Fruit fly (Drosophila melanogaster) whole organism, embryonic: ENCODE results near the gene papi.
A peak's percentile ranks its signal among the peaks of the same experiment; 100 is the strongest.

Experiments used
- Abd-B ChIP-seq: fragments of 200-800 bp; sonication (Bioruptor generic); optimal IDR thresholded peaks from 2 replicates; lab custom pipeline; 2018; ENCODE audit warnings: missing biosample characterization, mild to moderate bottlenecking, missing genetic modification characterization, moderate library complexity
- Atf3 ChIP-seq: fragments of 200-800 bp; sonication (Bioruptor generic); optimal IDR thresholded peaks from 3 replicates; lab custom pipeline; 2016; ENCODE audit warnings: missing biosample characterization, missing genetic modification characterization
- Awh ChIP-seq: fragments of 200-800 bp; sonication (Bioruptor generic); IDR thresholded peaks from 2 replicates; pipeline ENCODE4, ENCODE4 v1.3.6; 2022; ENCODE audit warnings: missing biosample characterization, missing genetic modification characterization
- Bdp1 ChIP-seq: fragments of 200-800 bp; sonication (Bioruptor generic); optimal IDR thresholded peaks from 3 replicates; lab custom pipeline; 2016; ENCODE audit warnings: missing biosample characterization, missing genetic modification characterization
- CG10654 ChIP-seq: fragments of 200-800 bp; sonication (Bioruptor generic); optimal IDR thresholded peaks from 2 replicates; lab custom pipeline; 2016; ENCODE audit warnings: missing biosample characterization, missing genetic modification characterization
- CG11093 ChIP-seq: fragments of 200-800 bp; sonication (Bioruptor generic); IDR thresholded peaks from 3 replicates; pipeline ENCODE4 v1.3.6; 2022; ENCODE audit warnings: missing biosample characterization, missing genetic modification characterization
- CG11398 ChIP-seq: fragments of 200-800 bp; sonication (Bioruptor generic); optimal IDR thresholded peaks from 2 replicates; lab custom pipeline; 2016; ENCODE audit warnings: missing biosample characterization, missing genetic modification characterization
- CG12071 ChIP-seq: fragments of 200-800 bp; sonication (Bioruptor generic); optimal IDR thresholded peaks from 3 replicates; lab custom pipeline; 2018; ENCODE audit warnings: missing biosample characterization, mild to moderate bottlenecking, missing genetic modification characterization
- CG13123 ChIP-seq: fragments of 200-800 bp; sonication (Bioruptor generic); optimal IDR thresholded peaks from 2 replicates; lab custom pipeline; 2016; ENCODE audit warnings: missing biosample characterization, missing genetic modification characterization
- CG13287 ChIP-seq: fragments of 200-800 bp; sonication (Bioruptor generic); IDR thresholded peaks from 2 replicates; pipeline ENCODE4 v1.3.6; 2022; ENCODE audit warnings: missing biosample characterization, missing genetic modification characterization; ENCODE audit not compliant: partially characterized antibody
- CG14050 ChIP-seq: fragments of 200-800 bp; sonication (Bioruptor generic); IDR thresholded peaks from 3 replicates; pipeline ENCODE4 v1.3.6; 2022; ENCODE audit warnings: missing biosample characterization, missing genetic modification characterization
- CG15269 ChIP-seq: fragments of 200-800 bp; sonication (Bioruptor generic); optimal IDR thresholded peaks from 2 replicates; lab custom pipeline; 2018; ENCODE audit warnings: missing biosample characterization, mild to moderate bottlenecking, missing genetic modification characterization, moderate library complexity
- CG2116 ChIP-seq: fragments of 200-800 bp; sonication (Bioruptor generic); optimal IDR thresholded peaks from 3 replicates; lab custom pipeline; 2018; ENCODE audit warnings: missing biosample characterization, mild to moderate bottlenecking, missing genetic modification characterization
- CG2889 ChIP-seq: fragments of 200-800 bp; sonication (Bioruptor generic); IDR thresholded peaks from 3 replicates; pipeline ENCODE4 v1.3.6; 2022; ENCODE audit warnings: missing biosample characterization, missing genetic modification characterization
- CG30020 ChIP-seq: fragments of 200-800 bp; optimal IDR thresholded peaks from 2 replicates; lab custom pipeline; 2019; ENCODE audit warnings: missing biosample characterization, mild to moderate bottlenecking, missing genetic modification characterization, moderate library complexity
- CG31388 ChIP-seq: fragments of 200-800 bp; sonication (Bioruptor generic); optimal IDR thresholded peaks from 2 replicates; lab custom pipeline; 2016; ENCODE audit warnings: missing biosample characterization, missing genetic modification characterization
- CG3407 ChIP-seq: fragments of 200-800 bp; sonication (Bioruptor generic); optimal IDR thresholded peaks from 2 replicates; lab custom pipeline; 2018; ENCODE audit warnings: missing biosample characterization, mild to moderate bottlenecking, missing genetic modification characterization
- CG34224 ChIP-seq: fragments of 200-800 bp; sonication (Bioruptor generic); IDR thresholded peaks from 3 replicates; pipeline ENCODE4 v1.3.6; 2022; ENCODE audit warnings: missing biosample characterization, missing genetic modification characterization; ENCODE audit not compliant: partially characterized antibody
- CG34376 ChIP-seq: fragments of 200-800 bp; sonication (Bioruptor generic); optimal IDR thresholded peaks from 2 replicates; lab custom pipeline; 2018; ENCODE audit warnings: missing biosample characterization, mild to moderate bottlenecking, missing genetic modification characterization
- CG4282 ChIP-seq: fragments of 200-800 bp; sonication (Bioruptor generic); optimal IDR thresholded peaks from 2 replicates; lab custom pipeline; 2016; ENCODE audit warnings: missing biosample characterization, missing genetic modification characterization
- CG4328 ChIP-seq: fragments of 200-800 bp; sonication (Bioruptor generic); optimal IDR thresholded peaks from 3 replicates; lab custom pipeline; 2017; ENCODE audit warnings: missing biosample characterization, missing genetic modification reagents, missing genetic modification characterization
- GATAe ChIP-seq: fragments of 200-800 bp; sonication (Bioruptor generic); conservative IDR thresholded peaks from 2 replicates; pipeline ENCODE4 v1.3.6; 2022; ENCODE audit warnings: missing biosample characterization, missing genetic modification characterization
- HLH54F ChIP-seq: fragments of 200-800 bp; sonication (Bioruptor generic); optimal IDR thresholded peaks from 3 replicates; lab custom pipeline; 2016; ENCODE audit warnings: missing biosample characterization, missing genetic modification characterization
- Hr3 ChIP-seq: fragments of 200-800 bp; sonication (Bioruptor generic); optimal IDR thresholded peaks from 3 replicates; lab custom pipeline; 2016; ENCODE audit warnings: missing biosample characterization, missing genetic modification characterization
- Mes4 ChIP-seq: fragments of 200-800 bp; sonication (Bioruptor generic); optimal IDR thresholded peaks from 2 replicates; lab custom pipeline; 2016; ENCODE audit warnings: missing biosample characterization, missing genetic modification characterization
- NC2α ChIP-seq: fragments of 200-800 bp; sonication (Bioruptor generic); optimal IDR thresholded peaks from 2 replicates; lab custom pipeline; 2016; ENCODE audit warnings: missing biosample characterization, missing genetic modification characterization
- Oli ChIP-seq: fragments of 200-800 bp; sonication (Bioruptor generic); optimal IDR thresholded peaks from 2 replicates; lab custom pipeline; 2018; ENCODE audit warnings: missing biosample characterization, mild to moderate bottlenecking, missing genetic modification characterization, moderate library complexity
- Opbp ChIP-seq: fragments of 200-800 bp; sonication (Bioruptor generic); IDR thresholded peaks from 3 replicates; pipeline ENCODE4 v1.3.6; 2022; ENCODE audit warnings: missing biosample characterization, missing genetic modification characterization; ENCODE audit not compliant: partially characterized antibody
- Rx ChIP-seq: fragments of 200-800 bp; sonication (Bioruptor generic); IDR thresholded peaks from 2 replicates; pipeline ENCODE4 v1.3.6; 2022; ENCODE audit warnings: missing biosample characterization, missing genetic modification characterization
- Ssrp ChIP-seq: fragments of 200-800 bp; sonication (Bioruptor generic); optimal IDR thresholded peaks from 2 replicates; lab custom pipeline; 2018; ENCODE audit warnings: missing biosample characterization, mild to moderate bottlenecking, missing genetic modification characterization, moderate library complexity
- al ChIP-seq: fragments of 200-800 bp; sonication (Bioruptor generic); IDR thresholded peaks from 2 replicates; pipeline ENCODE4 v1.3.6; 2022; ENCODE audit warnings: missing biosample characterization, missing genetic modification characterization
- bsh ChIP-seq, 2 experiments: fragments of 200-800 bp; sonication (Bioruptor generic); optimal IDR thresholded peaks; 2 replicates each; lab custom pipeline; 2017 to 2018; ENCODE audit warnings: mild to moderate bottlenecking in 2 of 2, missing biosample characterization in 2 of 2, missing genetic modification characterization in 2 of 2, moderate library complexity in 1 of 2
- cas ChIP-seq: fragments of 200-800 bp; sonication (Bioruptor generic); IDR thresholded peaks from 2 replicates; pipeline ENCODE4 v1.3.6; 2022; ENCODE audit warnings: missing biosample characterization, missing genetic modification characterization
- chif ChIP-seq, 2 experiments: fragments of 200-800 bp; sonication (Bioruptor generic); optimal IDR thresholded peaks; 3 replicates each; lab custom pipeline; 2016; ENCODE audit warnings: missing biosample characterization in 2 of 2, missing genetic modification characterization in 2 of 2
- chinmo ChIP-seq: fragments of 200-800 bp; sonication (Bioruptor generic); IDR thresholded peaks from 4 replicates; pipeline ENCODE4 v1.3.6; 2022; ENCODE audit warnings: missing biosample characterization, missing genetic modification characterization; ENCODE audit not compliant: partially characterized antibody
- chm ChIP-seq: fragments of 200-800 bp; sonication (Bioruptor generic); IDR thresholded peaks from 2 replicates; pipeline ENCODE4 v1.3.6; 2022; ENCODE audit warnings: missing biosample characterization, missing genetic modification characterization
- dpn ChIP-seq, 2 experiments: fragments of 200-800 bp; sonication (Bioruptor generic); optimal IDR thresholded peaks; 3 replicates each; lab custom pipeline; 2016; ENCODE audit warnings: missing biosample characterization in 2 of 2, missing genetic modification characterization in 2 of 2
- fd102C ChIP-seq: fragments of 200-800 bp; sonication (Bioruptor generic); optimal IDR thresholded peaks from 2 replicates; lab custom pipeline; 2018; ENCODE audit warnings: missing biosample characterization, mild to moderate bottlenecking, missing genetic modification characterization, moderate library complexity
- gfzf ChIP-seq: fragments of 200-800 bp; sonication (Bioruptor generic); optimal IDR thresholded peaks from 2 replicates; lab custom pipeline; 2016; ENCODE audit warnings: missing biosample characterization, mild to moderate bottlenecking, missing genetic modification characterization, moderate library complexity
- ham ChIP-seq: fragments of 200-800 bp; sonication (Bioruptor generic); IDR thresholded peaks from 2 replicates; pipeline ENCODE4 v1.3.6; 2022; ENCODE audit warnings: missing biosample characterization, missing genetic modification characterization
- hb ChIP-seq: fragments of 200-800 bp; sonication (Bioruptor generic); IDR thresholded peaks from 3 replicates; pipeline ENCODE4 v1.3.6; 2022; ENCODE audit warnings: missing biosample characterization, missing genetic modification characterization; ENCODE audit not compliant: partially characterized antibody
- jigr1 ChIP-seq: fragments of 200-800 bp; sonication (Bioruptor generic); IDR thresholded peaks from 3 replicates; pipeline ENCODE4 v1.3.6; 2022; ENCODE audit warnings: missing biosample characterization, missing genetic modification characterization
- kay ChIP-seq: fragments of 200-800 bp; sonication (Bioruptor generic); optimal IDR thresholded peaks from 2 replicates; lab custom pipeline; 2016; ENCODE audit warnings: missing biosample characterization, missing genetic modification characterization
- lab ChIP-seq: fragments of 200-800 bp; sonication (Bioruptor generic); optimal IDR thresholded peaks from 3 replicates; lab custom pipeline; 2017; ENCODE audit warnings: missing biosample characterization, missing genetic modification characterization, mild to moderate bottlenecking, moderate library complexity, missing genetic modification reagents
- lbe ChIP-seq: fragments of 200-800 bp; sonication (Bioruptor generic); optimal IDR thresholded peaks from 2 replicates; lab custom pipeline; 2016; ENCODE audit warnings: missing biosample characterization, mild to moderate bottlenecking, missing genetic modification characterization
- oc ChIP-seq: fragments of 200-800 bp; sonication (Bioruptor generic); optimal IDR thresholded peaks from 2 replicates; lab custom pipeline; 2018; ENCODE audit warnings: missing biosample characterization, mild to moderate bottlenecking, missing genetic modification characterization, moderate library complexity
- pho ChIP-seq: fragments of 200-800 bp; sonication (Bioruptor generic); optimal IDR thresholded peaks from 2 replicates; lab custom pipeline; 2016; ENCODE audit warnings: missing biosample characterization, missing genetic modification characterization
- psq ChIP-seq: fragments of 200-800 bp; sonication (Bioruptor generic); optimal IDR thresholded peaks from 2 replicates; lab custom pipeline; 2017; ENCODE audit warnings: missing biosample characterization, missing genetic modification characterization
- toy ChIP-seq: fragments of 200-800 bp; sonication (Bioruptor generic); IDR thresholded peaks from 2 replicates; pipeline ENCODE4 v1.3.6; 2022; ENCODE audit warnings: missing biosample characterization, missing genetic modification characterization
- zfh2 ChIP-seq: fragments of 200-800 bp; sonication (Bioruptor generic); optimal IDR thresholded peaks from 2 replicates; lab custom pipeline; 2016; ENCODE audit warnings: missing biosample characterization, missing genetic modification characterization

The papi gene

dm6 chr2L:2180120-2180539, 40.4 kb upstream of the papi start (continued):
- TF ChIP-seq oc (tag; lab: Kevin White, UChicago) = peak; percentile 94
- peak; percentile 52 for TF ChIP-seq HLH54F (GFP tag; lab: Kevin White, UChicago)
- peak; percentile 72; the same call in 2 of the 3 replicates for TF ChIP-seq CG2889 (GFP tag; lab: Robert Waterston, UW)
- peak; percentile 76 for TF ChIP-seq kay (GFP tag; lab: Kevin White, UChicago)
- TF ChIP-seq CG3407 = peak; percentile 84
- TF ChIP-seq toy = peak; percentile 45
- TF ChIP-seq Mes4 (GFP tag; lab: Kevin White, UChicago) = peak; percentile 76
- TF ChIP-seq NC2α (GFP tag; lab: Kevin White, UChicago) = peak; percentile 50
- TF ChIP-seq GATAe = peak; percentile 62
- peak; percentile 79 to 83 for TF ChIP-seq chif (GFP tag; optimal IDR thresholded peaks at IDR 0.05; lab: Kevin White, UChicago)
- TF ChIP-seq Abd-B = peak; percentile 85
- peak; percentile 70 for TF ChIP-seq CG31388
- TF ChIP-seq CG14050 (GFP tag; lab: Robert Waterston, UW) = peak; percentile 80
- peak; percentile 83 for TF ChIP-seq CG10654 (GFP tag; lab: Kevin White, UChicago)
- TF ChIP-seq dpn (GFP tag; optimal IDR thresholded peaks at IDR 0.05; lab: Kevin White, UChicago) = peak; percentile 66 to 80
- peak; percentile 88 for TF ChIP-seq Awh
- peak; percentile 84 for TF ChIP-seq CG11093 (GFP tag; lab: Robert Waterston, UW)
- TF ChIP-seq lbe (GFP tag; lab: Kevin White, UChicago) = peak; percentile 49
- peak; percentile 64 for TF ChIP-seq Atf3
- TF ChIP-seq Opbp (GFP tag; lab: Robert Waterston, UW) = no peak
- peak; percentile 88 for TF ChIP-seq CG12071 (GFP tag; lab: Kevin White, UChicago)
- peak; percentile 86 for TF ChIP-seq Rx
- TF ChIP-seq chm (GFP tag; lab: Robert Waterston, UW) = peak; percentile 92
- peak; percentile 91 for TF ChIP-seq CG15269
- TF ChIP-seq CG34376 = no peak
- TF ChIP-seq CG34224 (GFP tag; lab: Robert Waterston, UW) = no peak
- TF ChIP-seq ham (GFP tag; lab: Robert Waterston, UW) = peak; percentile 60; the same call in 1 of the 2 replicates
- peak; percentile 75 for TF ChIP-seq al
- no peak for TF ChIP-seq gfzf (GFP tag; lab: Kevin White, UChicago)
- peak; percentile 45 to 96 for TF ChIP-seq bsh (GFP tag; optimal IDR thresholded peaks at IDR 0.05; lab: Kevin White, UChicago)
- peak; percentile 9 for TF ChIP-seq zfh2
- TF ChIP-seq CG4282 (GFP tag; lab: Kevin White, UChicago) = no peak
- peak; percentile 49 for TF ChIP-seq psq (GFP tag; lab: Kevin White, UChicago)
- peak; percentile 61 for TF ChIP-seq Bdp1 (GFP tag; lab: Kevin White, UChicago)
- peak; percentile 55 for TF ChIP-seq CG4328
- peak; percentile 92 for TF ChIP-seq lab (GFP tag; lab: Kevin White, UChicago)
- peak; percentile 93 for TF ChIP-seq Oli (tag; lab: Kevin White, UChicago)
- peak; percentile 47 for TF ChIP-seq CG30020 (tag; lab: Kevin White, UChicago)
- TF ChIP-seq fd102C (GFP tag; lab: Kevin White, UChicago) = peak; percentile 80
- TF ChIP-seq jigr1 = peak; percentile 80
- TF ChIP-seq cas (GFP tag; lab: Robert Waterston, UW) = peak; percentile 37; the same call in 1 of the 2 replicates
- TF ChIP-seq chinmo (GFP tag; lab: Robert Waterston, UW) = peak; percentile 51; the same call in 1 of the 4 replicates
- TF ChIP-seq Hr3 = peak; percentile 83
- TF ChIP-seq pho (GFP tag; lab: Kevin White, UChicago) = peak; percentile 57
- TF ChIP-seq CG11398 = peak; percentile 72
- peak; percentile 20 for TF ChIP-seq CG2116 (GFP tag; lab: Kevin White, UChicago)
- peak; percentile 75 for TF ChIP-seq CG13123 (GFP tag; lab: Kevin White, UChicago)
- peak; percentile 93 for TF ChIP-seq Ssrp
- TF ChIP-seq hb (GFP tag; lab: Robert Waterston, UW) = no peak
- no peak for TF ChIP-seq CG13287 (GFP tag; lab: Robert Waterston, UW)
